Fruit fly (Drosophila melanogaster): ENCODE results near the gene ScsbetaG.
A peak's percentile ranks its signal among the peaks of the same experiment; 100 is the strongest.

The ScsbetaG gene

dm6 chr3L:5511959-5512358 lies 51.5 kb downstream of the ScsbetaG start (continued):
- peak; percentile 65 for TF ChIP-seq Hand (GFP tag; optimal IDR thresholded peaks at IDR 0.05)
- no peak for TF ChIP-seq Lpt (GFP tag; optimal IDR thresholded peaks at IDR 0.05)
- TF ChIP-seq HLH54F (GFP tag; optimal IDR thresholded peaks at IDR 0.05) = peak; percentile 81
- TF ChIP-seq unc-4 (GFP tag; IDR thresholded peaks at IDR 0.05; ENCODE audit: partially characterized antibody) = peak; percentile 15; the same call in 1 of the 2 replicates
- peak; percentile 79 for TF ChIP-seq CG14014 (GFP tag; IDR thresholded peaks at IDR 0.05)
- TF ChIP-seq Lim3 (GFP tag; IDR thresholded peaks at IDR 0.05) = peak; percentile 28; the same call in 1 of the 2 replicates
- peak; percentile 84; the same call in 1 of the 2 replicates for TF ChIP-seq HLH3B (GFP tag; IDR thresholded peaks at IDR 0.05)
- TF ChIP-seq CG8924 (tag; optimal IDR thresholded peaks at IDR 0.05) = no peak
- peak; percentile 82 for TF ChIP-seq CG8089 (GFP tag; optimal IDR thresholded peaks at IDR 0.05)
- peak; percentile 98 for TF ChIP-seq CG7987 (GFP tag; optimal IDR thresholded peaks at IDR 0.05)
- TF ChIP-seq CG17829 (tag; optimal IDR thresholded peaks at IDR 0.05) = no peak
- peak; percentile 97 for TF ChIP-seq NfI (GFP tag; optimal IDR thresholded peaks at IDR 0.05)
- peak; percentile 89 for TF ChIP-seq CG12236 (GFP tag; optimal IDR thresholded peaks at IDR 0.05)
- TF ChIP-seq Scr (GFP tag; IDR thresholded peaks at IDR 0.05; ENCODE audit: partially characterized antibody) = no peak
- peak; percentile 78 for TF ChIP-seq YL-1 (GFP tag; optimal IDR thresholded peaks at IDR 0.05)
- peak; percentile 68 for TF ChIP-seq dimm (GFP tag; IDR thresholded peaks at IDR 0.05)
- peak; percentile 85 for TF ChIP-seq CG10431 (GFP tag; optimal IDR thresholded peaks at IDR 0.05)
- peak; percentile 76 for TF ChIP-seq CG7556 (GFP tag; optimal IDR thresholded peaks at IDR 0.05)
- TF ChIP-seq Pdp1 (GFP tag; optimal IDR thresholded peaks at IDR 0.05) = peak in 1 of 2 experiments; percentile 76
- TF ChIP-seq chn (GFP tag; optimal IDR thresholded peaks at IDR 0.05) = peak; percentile 78
- peak in 1 of 2 experiments; percentile 70 for TF ChIP-seq insv (GFP tag; optimal IDR thresholded peaks at IDR 0.05)
- peak; percentile 74 for TF ChIP-seq org-1 (GFP tag; optimal IDR thresholded peaks at IDR 0.05)
- TF ChIP-seq CG13424 (tag; optimal IDR thresholded peaks at IDR 0.05) = peak; percentile 77
- peak; percentile 70 for TF ChIP-seq CG2202 (tag; optimal IDR thresholded peaks at IDR 0.05)
- peak; percentile 51 for TF ChIP-seq fd96Cb (tag; optimal IDR thresholded peaks at IDR 0.05)
- TF ChIP-seq Adf1 (GFP tag; IDR thresholded peaks at IDR 0.05) = peak; percentile 53
- TF ChIP-seq Nf-YA (GFP tag; IDR thresholded peaks at IDR 0.05) = peak; percentile 85
- peak; percentile 76 for TF ChIP-seq CG16863 (GFP tag; optimal IDR thresholded peaks at IDR 0.05)
- TF ChIP-seq NC2β (GFP tag; optimal IDR thresholded peaks at IDR 0.05) = peak; percentile 90
- TF ChIP-seq CG12744 (GFP tag; optimal IDR thresholded peaks at IDR 0.05) = peak; percentile 92
- TF ChIP-seq nerfin-1 (tag; optimal IDR thresholded peaks at IDR 0.05) = no peak
- peak; percentile 71 for TF ChIP-seq CG30431 (GFP tag; optimal IDR thresholded peaks at IDR 0.05)
- TF ChIP-seq hbn (GFP tag; IDR thresholded peaks at IDR 0.05; ENCODE audit: partially characterized antibody) = no peak; the same call in 1 of the 2 replicates
- peak; percentile 87 for TF ChIP-seq Dad (GFP tag; optimal IDR thresholded peaks at IDR 0.05)
- TF ChIP-seq CG16813 (GFP tag; IDR thresholded peaks at IDR 0.05; ENCODE audit: partially characterized antibody) = no peak
- peak; percentile 77 for TF ChIP-seq CG12219 (GFP tag; optimal IDR thresholded peaks at IDR 0.05)
- no peak; the same call in 1 of the 2 replicates for TF ChIP-seq Xrp1 (GFP tag; IDR thresholded peaks at IDR 0.05)
- TF ChIP-seq CG4360 (GFP tag; IDR thresholded peaks at IDR 0.05) = peak; percentile 28; the same call in 1 of the 2 replicates
- TF ChIP-seq CG1832 (GFP tag; optimal IDR thresholded peaks at IDR 0.05) = no peak
- TF ChIP-seq amos (GFP tag; IDR thresholded peaks at IDR 0.05; ENCODE audit: partially characterized antibody) = no peak; the same call in 1 of the 2 replicates
- peak; percentile 96 for TF ChIP-seq CG17912 (GFP tag; optimal IDR thresholded peaks at IDR 0.05)
- TF ChIP-seq CG15601 (tag; optimal IDR thresholded peaks at IDR 0.05) = peak; percentile 87
- TF ChIP-seq CG2875 (GFP tag; optimal IDR thresholded peaks at IDR 0.05) = peak; percentile 88
- peak; percentile 77 for TF ChIP-seq D19B (GFP tag; optimal IDR thresholded peaks at IDR 0.05)
- TF ChIP-seq Dp (GFP tag; optimal IDR thresholded peaks at IDR 0.05) = peak; percentile 35
- no peak for TF ChIP-seq Hr39 (optimal IDR thresholded peaks at IDR 0.05)
- TF ChIP-seq so (GFP tag; IDR thresholded peaks at IDR 0.05) = peak; percentile 81
- peak; percentile 89 for TF ChIP-seq CG10209 (GFP tag; optimal IDR thresholded peaks at IDR 0.05)
- TF ChIP-seq Side (GFP tag; optimal IDR thresholded peaks at IDR 0.05) = peak; percentile 91
- peak; percentile 65; the same call in 1 of the 2 replicates for TF ChIP-seq toy (GFP tag; IDR thresholded peaks at IDR 0.05)

Data from whole organism, embryonic.